Fruit fly (Drosophila melanogaster) whole organism, embryonic: ENCODE measurements around the gene CG15923.

Experiments
- Adf1 ChIP-seq: fragments of 200-800 bp; sonication (Bioruptor generic); IDR thresholded peaks from 2 replicates; pipeline ENCODE4 v1.3.6; 2022; ENCODE audit warnings: missing biosample characterization, missing genetic modification characterization
- Awh ChIP-seq: fragments of 200-800 bp; sonication (Bioruptor generic); IDR thresholded peaks from 2 replicates; pipeline ENCODE4, ENCODE4 v1.3.6; 2022; ENCODE audit warnings: missing biosample characterization, missing genetic modification characterization
- Bdp1 ChIP-seq: fragments of 200-800 bp; sonication (Bioruptor generic); optimal IDR thresholded peaks from 3 replicates; lab custom pipeline; 2016; ENCODE audit warnings: missing biosample characterization, missing genetic modification characterization
- BtbVII ChIP-seq: fragments of 200-800 bp; sonication (Bioruptor generic); optimal IDR thresholded peaks from 3 replicates; lab custom pipeline; 2017; ENCODE audit warnings: missing biosample characterization, mild to moderate bottlenecking, missing genetic modification characterization
- CG10267 ChIP-seq: fragments of 200-800 bp; sonication (Bioruptor generic); optimal IDR thresholded peaks from 2 replicates; lab custom pipeline; 2018; ENCODE audit warnings: missing biosample characterization, mild to moderate bottlenecking, missing genetic modification characterization, moderate library complexity
- CG10321 ChIP-seq: fragments of 200-800 bp; sonication (Bioruptor generic); IDR thresholded peaks from 2 replicates; pipeline ENCODE4 v1.3.6; 2022; ENCODE audit warnings: missing biosample characterization, missing genetic modification characterization
- CG11398 ChIP-seq: fragments of 200-800 bp; sonication (Bioruptor generic); optimal IDR thresholded peaks from 2 replicates; lab custom pipeline; 2016; ENCODE audit warnings: missing biosample characterization, missing genetic modification characterization
- CG12071 ChIP-seq: fragments of 200-800 bp; sonication (Bioruptor generic); optimal IDR thresholded peaks from 3 replicates; lab custom pipeline; 2018; ENCODE audit warnings: missing biosample characterization, mild to moderate bottlenecking, missing genetic modification characterization
- CG12744 ChIP-seq: fragments of 200-800 bp; sonication (Bioruptor generic); optimal IDR thresholded peaks from 2 replicates; lab custom pipeline; 2016; ENCODE audit warnings: missing biosample characterization, missing genetic modification characterization
- CG18476 ChIP-seq: fragments of 200-800 bp; sonication (Bioruptor generic); optimal IDR thresholded peaks from 2 replicates; lab custom pipeline; 2016; ENCODE audit warnings: missing biosample characterization, mild to moderate bottlenecking, missing genetic modification characterization
- CG2202 ChIP-seq: fragments of 200-800 bp; sonication (Bioruptor generic); optimal IDR thresholded peaks from 2 replicates; lab custom pipeline; 2018; ENCODE audit warnings: missing biosample characterization, mild to moderate bottlenecking, missing genetic modification characterization
- CG2678 ChIP-seq: fragments of 200-800 bp; sonication (Bioruptor generic); optimal IDR thresholded peaks from 3 replicates; lab custom pipeline; 2019; ENCODE audit warnings: missing biosample characterization, mild to moderate bottlenecking, missing genetic modification characterization, moderate library complexity
- CG2889 ChIP-seq: fragments of 200-800 bp; sonication (Bioruptor generic); IDR thresholded peaks from 3 replicates; pipeline ENCODE4 v1.3.6; 2022; ENCODE audit warnings: missing biosample characterization, missing genetic modification characterization
- CG32532 ChIP-seq: fragments of 200-800 bp; sonication (Bioruptor generic); IDR thresholded peaks from 2 replicates; pipeline ENCODE4 v1.3.6; 2022; ENCODE audit warnings: missing biosample characterization, missing genetic modification characterization
- CG33557 ChIP-seq: fragments of 200-800 bp; sonication (Bioruptor generic); optimal IDR thresholded peaks from 2 replicates; lab custom pipeline; 2019; ENCODE audit warnings: missing biosample characterization, mild to moderate bottlenecking, missing genetic modification characterization, moderate library complexity
- CG4404 ChIP-seq: fragments of 200-800 bp; sonication (Bioruptor generic); IDR thresholded peaks from 2 replicates; pipeline ENCODE4 v1.3.6; 2022; ENCODE audit warnings: missing biosample characterization, missing genetic modification characterization
- CG7271 ChIP-seq: fragments of 200-800 bp; sonication (Bioruptor generic); optimal IDR thresholded peaks from 2 replicates; lab custom pipeline; 2018; ENCODE audit warnings: missing biosample characterization, mild to moderate bottlenecking, missing genetic modification characterization, moderate library complexity
- CG8290 ChIP-seq, 3 experiments: fragments of 200-800 bp; sonication (Bioruptor generic); optimal IDR thresholded peaks; 2 replicates each; lab custom pipeline; 2016 to 2019; ENCODE audit warnings: missing biosample characterization in 3 of 3, missing genetic modification characterization in 3 of 3, mild to moderate bottlenecking in 2 of 3, moderate library complexity in 1 of 3
- CG9727 ChIP-seq: fragments of 200-800 bp; sonication (Bioruptor generic); optimal IDR thresholded peaks from 3 replicates; lab custom pipeline; 2017; ENCODE audit warnings: missing biosample characterization, mild to moderate bottlenecking, missing genetic modification characterization
- Drgx ChIP-seq: fragments of 200-800 bp; sonication (Bioruptor generic); IDR thresholded peaks from 2 replicates; pipeline ENCODE4 v1.3.6; 2022; ENCODE audit warnings: missing biosample characterization, missing genetic modification characterization
- Ets97D ChIP-seq: fragments of 200-800 bp; sonication (Bioruptor generic); optimal IDR thresholded peaks from 3 replicates; lab custom pipeline; 2016; ENCODE audit warnings: missing biosample characterization, missing genetic modification characterization
- Fer3 ChIP-seq: fragments of 200-800 bp; sonication (Bioruptor generic); optimal IDR thresholded peaks from 2 replicates; lab custom pipeline; 2018; ENCODE audit warnings: missing biosample characterization, mild to moderate bottlenecking, missing genetic modification characterization, moderate library complexity
- Rx ChIP-seq: fragments of 200-800 bp; sonication (Bioruptor generic); IDR thresholded peaks from 2 replicates; pipeline ENCODE4 v1.3.6; 2022; ENCODE audit warnings: missing biosample characterization, missing genetic modification characterization
- Sox102F ChIP-seq: fragments of 200-800 bp; sonication (Bioruptor generic); optimal IDR thresholded peaks from 2 replicates; lab custom pipeline; 2018; ENCODE audit warnings: missing biosample characterization, mild to moderate bottlenecking, missing genetic modification characterization, moderate library complexity
- Ssrp ChIP-seq: fragments of 200-800 bp; sonication (Bioruptor generic); optimal IDR thresholded peaks from 2 replicates; lab custom pipeline; 2018; ENCODE audit warnings: missing biosample characterization, mild to moderate bottlenecking, missing genetic modification characterization, moderate library complexity
- bcd ChIP-seq: fragments of 200-800 bp; sonication (Bioruptor generic); optimal IDR thresholded peaks from 2 replicates; lab custom pipeline; 2017; ENCODE audit warnings: missing biosample characterization, mild to moderate bottlenecking, missing genetic modification characterization
- bigmax ChIP-seq: fragments of 200-800 bp; sonication (Bioruptor generic); optimal IDR thresholded peaks from 2 replicates; lab custom pipeline; 2018; ENCODE audit warnings: missing biosample characterization, mild to moderate bottlenecking, missing genetic modification characterization
- btn ChIP-seq: fragments of 200-800 bp; sonication (Bioruptor generic); optimal IDR thresholded peaks from 2 replicates; lab custom pipeline; 2016; ENCODE audit warnings: missing biosample characterization, missing genetic modification characterization
- caup ChIP-seq: fragments of 200-800 bp; sonication (Bioruptor generic); optimal IDR thresholded peaks from 3 replicates; lab custom pipeline; 2017; ENCODE audit warnings: missing biosample characterization, mild to moderate bottlenecking, missing genetic modification characterization, moderate library complexity; ENCODE audit not compliant: severe bottlenecking
- chif ChIP-seq, 2 experiments: fragments of 200-800 bp; sonication (Bioruptor generic); optimal IDR thresholded peaks; 3 replicates each; lab custom pipeline; 2016; ENCODE audit warnings: missing biosample characterization in 2 of 2, missing genetic modification characterization in 2 of 2
- chinmo ChIP-seq: fragments of 200-800 bp; sonication (Bioruptor generic); IDR thresholded peaks from 4 replicates; pipeline ENCODE4 v1.3.6; 2022; ENCODE audit warnings: missing biosample characterization, missing genetic modification characterization; ENCODE audit not compliant: partially characterized antibody
- dan ChIP-seq: fragments of 200-800 bp; sonication (Bioruptor generic); IDR thresholded peaks from 2 replicates; pipeline ENCODE4 v1.3.6; 2022; ENCODE audit warnings: missing biosample characterization, missing genetic modification characterization
- grau ChIP-seq: fragments of 200-800 bp; optimal IDR thresholded peaks from 3 replicates; lab custom pipeline; 2019; ENCODE audit warnings: missing biosample characterization, mild to moderate bottlenecking, missing genetic modification characterization, moderate library complexity
- lbe ChIP-seq: fragments of 200-800 bp; sonication (Bioruptor generic); optimal IDR thresholded peaks from 2 replicates; lab custom pipeline; 2016; ENCODE audit warnings: missing biosample characterization, mild to moderate bottlenecking, missing genetic modification characterization
- lilli ChIP-seq: fragments of 200-800 bp; sonication (Bioruptor generic); optimal IDR thresholded peaks from 3 replicates; lab custom pipeline; 2016; ENCODE audit warnings: missing biosample characterization, missing genetic modification characterization
- maf-S ChIP-seq: fragments of 200-800 bp; sonication (Bioruptor generic); optimal IDR thresholded peaks from 2 replicates; lab custom pipeline; 2016; ENCODE audit warnings: missing biosample characterization, missing genetic modification characterization
- onecut ChIP-seq: fragments of 200-800 bp; sonication (Bioruptor generic); IDR thresholded peaks from 2 replicates; pipeline ENCODE4 v1.3.6; 2022; ENCODE audit warnings: missing biosample characterization, missing genetic modification characterization
- pita ChIP-seq: fragments of 200-800 bp; sonication (Bioruptor generic); optimal IDR thresholded peaks from 2 replicates; lab custom pipeline; 2017; ENCODE audit warnings: missing biosample characterization, mild to moderate bottlenecking, missing genetic modification characterization
- prd ChIP-seq, 3 experiments: fragments of >200 bp in 2 of 3; fragments of 200-800 bp in 1 of 3; sonication (Bioruptor generic) in 1 of 3; optimal IDR thresholded peaks in 2 of 3; IDR thresholded peaks in 1 of 3; 2 replicates in 2 of 3; 3 replicates in 1 of 3; pipeline versions ENCODE4 v1.3.6 to Lab custom; 2017 to 2022; ENCODE audit warnings: missing biosample characterization in 1 of 3, missing genetic modification characterization in 1 of 3
- pzg ChIP-seq: fragments of 200-800 bp; sonication (Bioruptor generic); optimal IDR thresholded peaks from 3 replicates; lab custom pipeline; 2018; ENCODE audit warnings: missing biosample characterization, mild to moderate bottlenecking, missing genetic modification characterization, moderate library complexity
- salm ChIP-seq: fragments of 200-800 bp; sonication (Bioruptor generic); optimal IDR thresholded peaks from 2 replicates; lab custom pipeline; 2018; ENCODE audit warnings: missing biosample characterization, mild to moderate bottlenecking, missing genetic modification characterization
- sd ChIP-seq: fragments of 200-800 bp; sonication (Bioruptor generic); optimal IDR thresholded peaks from 3 replicates; lab custom pipeline; 2018; ENCODE audit warnings: missing biosample characterization, mild to moderate bottlenecking, missing genetic modification characterization, moderate library complexity
- slbo ChIP-seq: fragments of 200-800 bp; sonication (Bioruptor generic); IDR thresholded peaks from 2 replicates; pipeline ENCODE4 v1.3.6; 2022; ENCODE audit warnings: missing biosample characterization, missing genetic modification characterization
- slp2 ChIP-seq: fragments of 200-800 bp; sonication (Bioruptor generic); optimal IDR thresholded peaks from 2 replicates; lab custom pipeline; 2016; ENCODE audit warnings: missing biosample characterization, missing genetic modification characterization
- sr ChIP-seq: fragments of 200-800 bp; sonication (Bioruptor generic); IDR thresholded peaks from 3 replicates; pipeline ENCODE4 v1.3.6; 2022; ENCODE audit warnings: missing biosample characterization, missing genetic modification characterization
- trh ChIP-seq: fragments of 200-800 bp; sonication (Bioruptor generic); optimal IDR thresholded peaks from 2 replicates; lab custom pipeline; 2016; ENCODE audit warnings: missing biosample characterization, missing genetic modification characterization
- unpg ChIP-seq: fragments of 200-800 bp; sonication (Bioruptor generic); optimal IDR thresholded peaks from 3 replicates; lab custom pipeline; 2018; ENCODE audit warnings: missing biosample characterization, mild to moderate bottlenecking, missing genetic modification characterization, moderate library complexity

Gene CG15923

dm6 chr3R:20594194-20595144 lies 22.2 kb downstream of the CG15923 start (continued):
- TF ChIP-seq onecut (peak; percentile 67), CG4404 (GFP tag; lab: Robert Waterston, UW) (peak; percentile 81), CG10267 (tag; lab: Kevin White, UChicago) (peak; percentile 94), Drgx (GFP tag; lab: Robert Waterston, UW) (peak; percentile 82), CG18476 (peak; percentile 81), CG2202 (tag; lab: Kevin White, UChicago) (peak; percentile 81), Ssrp (tag; lab: Kevin White, UChicago) (peak; percentile 96), Rx (GFP tag; lab: Robert Waterston, UW) (0 out of 2 replicates have a peak, but pooled peaks have one; percentile 32), CG33557 (GFP tag; lab: Kevin White, UChicago) (peak; percentile 95), slbo (GFP tag; lab: Robert Waterston, UW) (peak; percentile 76), slp2 (no peak), CG2889 (GFP tag; lab: Robert Waterston, UW) (peak; percentile 53; the same call in 1 of the 3 replicates), sd (peak; percentile 59), CG11398 (no peak), CG9727 (GFP tag; lab: Kevin White, UChicago) (peak; percentile 97), CG10321 (GFP tag; lab: Robert Waterston, UW) (no peak), salm (peak; percentile 91), BtbVII (peak; percentile 70), trh (GFP tag; lab: Kevin White, UChicago) (peak; percentile 70), btn (GFP tag; lab: Kevin White, UChicago) (no peak), pita (GFP tag; lab: Kevin White, UChicago) (no peak), CG12744 (GFP tag; lab: Kevin White, UChicago) (no peak), bigmax (GFP tag; lab: Kevin White, UChicago) (no peak), chinmo (GFP tag; lab: Robert Waterston, UW) (no peak), Bdp1 (GFP tag; lab: Kevin White, UChicago) (no peak), pzg (GFP tag; lab: Kevin White, UChicago) (no peak), Sox102F (GFP tag; lab: Kevin White, UChicago) (peak; percentile 93), Ets97D (GFP tag; lab: Kevin White, UChicago) (peak; percentile 29), dan (GFP tag; lab: Robert Waterston, UW) (no peak), CG12071 (GFP tag; lab: Kevin White, UChicago) (no peak), maf-S (GFP tag; lab: Kevin White, UChicago) (no peak), CG7271 (tag; lab: Kevin White, UChicago) (peak; percentile 88), bcd (GFP tag; lab: Kevin White, UChicago) (peak; percentile 88), caup (GFP tag; lab: Kevin White, UChicago) (peak; percentile 75), Fer3 (tag; lab: Kevin White, UChicago) (peak; percentile 81), chif (GFP tag; optimal IDR thresholded peaks at IDR 0.05; lab: Kevin White, UChicago) (peak in 1 of 2 experiments; percentile 21), CG2678 (peak; percentile 95), sr (GFP tag; lab: Robert Waterston, UW) (no peak), prd (optimal IDR thresholded peaks at IDR 0.05; lab: Kevin White, UChicago) (no peak), prd (GFP tag; IDR thresholded peaks at IDR 0.05; lab: Robert Waterston, UW) (peak; percentile 86), CG8290 (GFP tag; optimal IDR thresholded peaks at IDR 0.05; lab: Kevin White, UChicago) (peak; percentile 65), CG8290 (tag; optimal IDR thresholded peaks at IDR 0.05; lab: Kevin White, UChicago) (peak; percentile 11 to 25), CG32532 (GFP tag; lab: Robert Waterston, UW) (peak; percentile 77), lbe (GFP tag; lab: Kevin White, UChicago) (peak; percentile 59), Awh (peak; percentile 72), unpg (GFP tag; lab: Kevin White, UChicago) (peak; percentile 94), lilli (peak; percentile 40), grau (tag; lab: Kevin White, UChicago) (peak; percentile 93), Adf1 (GFP tag; lab: Robert Waterston, UW) (no peak; the same call in 1 of the 2 replicates)
